Worm (Caenorhabditis elegans) whole organism, dauer: ENCODE results near the gene Y73F8A.23.

Source experiments
- unc-62 ChIP-seq: sonication (generic microtip); optimal IDR thresholded peaks from 2 replicates; lab custom pipeline; 2017; ENCODE audit warnings: missing biosample characterization, missing genetic modification reagents, missing genetic modification characterization

Y73F8A.23 gene

ce11 chrIV:15444481-15444880 is at the start of gene Y73F8A.23:
TSS of gene Y73F8A.23 (minus strand) at chrIV:15444581.
- TF ChIP-seq unc-62 (GFP tag; lab: Kevin White, UChicago), result no peak

ce11 chrIV:15476369-15476768 is 32.0 kb upstream of the Y73F8A.23 start:
- no peak for TF ChIP-seq unc-62 (GFP tag; lab: Kevin White, UChicago)

- no peak for TF ChIP-seq unc-62 (GFP tag; lab: Kevin White, UChicago)
Measured at ce11 chrIV:15475829-15476228, 31.4 kb upstream of the Y73F8A.23 start.

- no peak for TF ChIP-seq unc-62 (GFP tag; lab: Kevin White, UChicago)
Measured at ce11 chrIV:15473588-15474271, 29.3 kb upstream of the Y73F8A.23 start, which contains the start of gene Y73F8A.26. TSS of gene Y73F8A.26 (plus strand) at chrIV:15473660.

- no peak for TF ChIP-seq unc-62 (GFP tag; lab: Kevin White, UChicago)
Measured at ce11 chrIV:15472387-15472859, 28.0 kb upstream of the Y73F8A.23 start, which contains the start of gene Y73F8A.27. TSS of gene Y73F8A.27 (plus strand) at chrIV:15472809.

ce11 chrIV:15471430-15471829 is 27.0 kb upstream of the Y73F8A.23 start, which contains the start of gene ntl-11:
TSS of gene ntl-11 (minus strand) at chrIV:15471495.
- TF ChIP-seq unc-62 (GFP tag; lab: Kevin White, UChicago), result no peak

ce11 chrIV:15453137-15453788 is 8.9 kb upstream of the Y73F8A.23 start, which contains the start of gene gtf-2H4:
TSS of gene gtf-2H4 (minus strand) at chrIV:15453187.
- no peak for TF ChIP-seq unc-62 (GFP tag; lab: Kevin White, UChicago)

- no peak for TF ChIP-seq unc-62 (GFP tag; lab: Kevin White, UChicago)
Measured at ce11 chrIV:15441308-15441707, 3.1 kb downstream of the Y73F8A.23 start, which contains the start of gene Y73F8A.22. TSS of gene Y73F8A.22 (minus strand) at chrIV:15441408.

- TF ChIP-seq unc-62 (GFP tag; lab: Kevin White, UChicago), result no peak
Measured at ce11 chrIV:15433805-15434204, 10.6 kb downstream of the Y73F8A.23 start.

ce11 chrIV:15402565-15402964 is 41.8 kb downstream of the Y73F8A.23 start:
- TF ChIP-seq unc-62 (GFP tag; lab: Kevin White, UChicago), result no peak

ce11 chrIV:15399977-15400376 is 44.4 kb downstream of the Y73F8A.23 start, which contains the start of gene nhr-5:
TSS of gene nhr-5 (plus strand) at chrIV:15400277.
- TF ChIP-seq unc-62 (GFP tag; lab: Kevin White, UChicago), result no peak

ce11 chrIV:15398643-15399042 is 45.7 kb downstream of the Y73F8A.23 start:
- no peak for TF ChIP-seq unc-62 (GFP tag; lab: Kevin White, UChicago)

ce11 chrIV:15395260-15395844 is 49.0 kb downstream of the Y73F8A.23 start:
- TF ChIP-seq unc-62 (GFP tag; lab: Kevin White, UChicago), result no peak

- TF ChIP-seq unc-62 (GFP tag; lab: Kevin White, UChicago), result no peak
Measured at ce11 chrIV:15394544-15395125, 49.7 kb downstream of the Y73F8A.23 start.

- TF ChIP-seq unc-62 (GFP tag; lab: Kevin White, UChicago), result no peak
Measured at ce11 chrIV:15393186-15393585, 51.2 kb downstream of the Y73F8A.23 start.
